Worm (Caenorhabditis elegans) whole organism, L3 larva: Measurements from ENCODE around the gene egl-13.

Experiments used
- ama-1 ChIP-seq: fragments of 150-350 bp; optimal IDR thresholded peaks from 2 replicates; lab custom pipeline; 2018
- fos-1 ChIP-seq: fragments of 150-350 bp; optimal IDR thresholded peaks from 2 replicates; lab custom pipeline; 2014; ENCODE audit warnings: missing biosample characterization, missing genetic modification characterization
- jun-1 ChIP-seq: fragments of 150-350 bp; optimal IDR thresholded peaks from 2 replicates; lab custom pipeline; 2014; ENCODE audit warnings: missing biosample characterization, missing genetic modification reagents, missing genetic modification characterization
- nhr-12 ChIP-seq: fragments of 150-350 bp; optimal IDR thresholded peaks from 2 replicates; lab custom pipeline; 2014; ENCODE audit warnings: missing biosample characterization, missing genetic modification characterization
- snpc-4 ChIP-seq: fragments of 150-350 bp; optimal IDR thresholded peaks from 2 replicates; lab custom pipeline; 2014; ENCODE audit warnings: missing biosample characterization, missing genetic modification characterization
- unc-62 ChIP-seq: fragments of 150-350 bp; sonication (generic microtip); optimal IDR thresholded peaks from 4 replicates; lab custom pipeline; 2014; ENCODE audit warnings: missing biosample characterization, missing genetic modification reagents, missing genetic modification characterization

DNA sequence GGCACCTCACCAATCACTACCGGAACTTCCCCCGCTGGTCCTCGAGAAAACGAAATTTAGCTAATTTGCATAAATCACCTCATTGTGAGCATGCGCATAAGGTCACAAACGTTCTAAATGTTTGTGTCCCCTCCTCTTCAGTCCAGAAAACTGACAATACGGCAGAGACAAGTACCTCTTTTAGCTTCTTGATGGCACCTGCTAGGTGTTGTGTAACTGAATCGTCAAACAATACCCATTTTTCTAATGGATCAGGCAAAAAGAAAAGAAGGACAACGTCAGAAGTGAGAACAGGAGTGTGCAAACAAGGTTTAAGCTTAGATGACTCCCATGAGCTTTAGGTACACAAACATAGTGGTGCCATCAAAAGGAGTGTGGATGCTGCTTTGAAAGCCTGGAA, 35.9 kb downstream of the egl-13 start:
- TF ChIP-seq jun-1 = no peak
- no peak for TF ChIP-seq ama-1 (lab: Kevin White, UChicago)
- TF ChIP-seq nhr-12 (tag; lab: Kevin White, UChicago) = no peak
- no peak for TF ChIP-seq snpc-4 (tag; lab: Kevin White, UChicago)
- TF ChIP-seq fos-1 (tag; lab: Kevin White, UChicago) = no peak
- no peak for TF ChIP-seq unc-62
